Worm (Caenorhabditis elegans) whole organism, L2 larva: ENCODE data around the gene K08E7.4.

Experiments
- ZK546.5 ChIP-seq: sonication (generic microtip); optimal IDR thresholded peaks from 2 replicates; lab custom pipeline; 2017; ENCODE audit warnings: missing biosample characterization, missing genetic modification characterization
- aly-2 ChIP-seq: fragments of 150-350 bp; optimal IDR thresholded peaks from 2 replicates; lab custom pipeline; 2014; ENCODE audit warnings: missing biosample characterization, missing genetic modification characterization
- ama-1 ChIP-seq: fragments of 150-350 bp; optimal IDR thresholded peaks from 2 replicates; lab custom pipeline; 2018; ENCODE audit warnings: inconsistent platforms
- ceh-82 ChIP-seq: fragments of 150-350 bp; optimal IDR thresholded peaks from 2 replicates; lab custom pipeline; 2014; ENCODE audit warnings: missing biosample characterization, missing genetic modification characterization
- egl-27 ChIP-seq: sonication (generic microtip); optimal IDR thresholded peaks from 3 replicates; lab custom pipeline; 2017; ENCODE audit warnings: missing biosample characterization, missing genetic modification reagents, missing genetic modification characterization
- lin-13 ChIP-seq: fragments of 150-350 bp; optimal IDR thresholded peaks from 2 replicates; lab custom pipeline; 2014; ENCODE audit warnings: missing biosample characterization, missing genetic modification reagents, missing genetic modification characterization
- mab-5 ChIP-seq: fragments of 150-350 bp; optimal IDR thresholded peaks from 2 replicates; lab custom pipeline; 2014; ENCODE audit warnings: missing biosample characterization, missing genetic modification characterization
- nhr-11 ChIP-seq: fragments of 150-350 bp; optimal IDR thresholded peaks from 2 replicates; lab custom pipeline; 2014; ENCODE audit warnings: missing biosample characterization, missing genetic modification characterization
- nhr-6 ChIP-seq: fragments of 150-350 bp; optimal IDR thresholded peaks from 2 replicates; lab custom pipeline; 2014; ENCODE audit warnings: missing biosample characterization, missing genetic modification characterization
- nhr-77 ChIP-seq: fragments of 150-350 bp; optimal IDR thresholded peaks from 2 replicates; lab custom pipeline; 2014; ENCODE audit warnings: missing biosample characterization, missing genetic modification characterization
- sma-9 ChIP-seq, 2 experiments: fragments of 150-350 bp in 1 of 2; sonication (generic microtip) in 1 of 2; optimal IDR thresholded peaks; 2 replicates each; lab custom pipeline; 2014 to 2016; ENCODE audit warnings: missing genetic modification characterization in 2 of 2, mild to moderate bottlenecking in 1 of 2, missing biosample characterization in 1 of 2, missing compliant biosample characterization in 1 of 2, missing genetic modification reagents in 1 of 2, moderate library complexity in 1 of 2
- snpc-4 ChIP-seq: fragments of 150-350 bp; optimal IDR thresholded peaks from 2 replicates; lab custom pipeline; 2014; ENCODE audit warnings: missing biosample characterization, missing genetic modification characterization
- ztf-11 ChIP-seq: sonication (generic microtip); optimal IDR thresholded peaks from 2 replicates; lab custom pipeline; 2017; ENCODE audit warnings: missing biosample characterization, missing genetic modification characterization
- ztf-4 ChIP-seq: fragments of 150-350 bp; optimal IDR thresholded peaks from 2 replicates; lab custom pipeline; 2014; ENCODE audit warnings: missing biosample characterization, missing genetic modification characterization

DNA sequence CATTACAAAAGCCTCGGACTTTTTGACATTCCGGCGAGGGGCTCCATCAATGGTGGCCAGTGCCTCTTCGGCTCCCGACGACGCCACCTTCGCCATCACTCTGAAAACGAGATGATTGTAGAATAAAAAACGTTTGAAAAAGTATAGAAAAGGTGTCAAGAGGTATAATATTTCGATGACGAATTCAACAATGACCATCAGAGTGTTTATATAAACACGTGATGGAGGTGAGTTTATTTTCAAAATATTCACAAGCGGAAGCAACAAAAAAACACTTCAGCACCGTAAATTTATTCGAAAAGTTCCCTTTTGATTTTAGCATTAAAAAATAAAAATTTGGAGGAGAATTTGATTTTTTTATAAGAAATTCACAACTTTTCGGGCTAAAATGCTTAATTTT, 43.7 kb upstream of the K08E7.4 start, which contains the start of gene efa-6:
- TF ChIP-seq nhr-77 (no peak), ztf-11 (no peak), nhr-6 (tag; lab: Kevin White, UChicago) (no peak), snpc-4 (tag; lab: Kevin White, UChicago) (no peak), ZK546.5 (no peak), lin-13 (no peak), ceh-82 (tag; lab: Kevin White, UChicago) (no peak), sma-9 (GFP tag; optimal IDR thresholded peaks at IDR 0.05; lab: Kevin White, UChicago) (no peak), sma-9 (tag; optimal IDR thresholded peaks at IDR 0.05; lab: Kevin White, UChicago) (no peak), mab-5 (tag; lab: Kevin White, UChicago) (no peak), ztf-4 (tag; lab: Kevin White, UChicago) (no peak), aly-2 (tag; lab: Kevin White, UChicago) (no peak), ama-1 (lab: Kevin White, UChicago) (no peak), egl-27 (no peak), nhr-11 (tag; lab: Kevin White, UChicago) (no peak)
